Fruit fly (Drosophila melanogaster): ENCODE measurements around the gene Sfp24Ba.
A peak's percentile ranks its signal among the peaks of the same experiment; 100 is the strongest.

The Sfp24Ba gene

dm6 chr2L:3648173-3648972, 20.0 kb downstream of the Sfp24Ba start (continued):
- TF ChIP-seq salm (tag; optimal IDR thresholded peaks at IDR 0.05) (no peak), gsb-n (tag; optimal IDR thresholded peaks at IDR 0.05) (no peak), CG17385 (GFP tag; optimal IDR thresholded peaks at IDR 0.05) (peak; percentile 21), CG9817 (tag; optimal IDR thresholded peaks at IDR 0.05) (no peak), CG4328 (GFP tag; optimal IDR thresholded peaks at IDR 0.05) (no peak), CG17186 (GFP tag; optimal IDR thresholded peaks at IDR 0.05) (no peak), cad (GFP tag; optimal IDR thresholded peaks at IDR 0.05) (no peak), CG1024 (GFP tag; IDR thresholded peaks at IDR 0.05) (no peak), oc (tag; optimal IDR thresholded peaks at IDR 0.05) (no peak), knrl (GFP tag; IDR thresholded peaks at IDR 0.05; ENCODE audit: partially characterized antibody) (peak; percentile 23; the same call in 1 of the 3 replicates), nom (GFP tag; optimal IDR thresholded peaks at IDR 0.05) (no peak), Gug (GFP tag; IDR thresholded peaks at IDR 0.05) (no peak), dan (GFP tag; IDR thresholded peaks at IDR 0.05) (no peak), CG2129 (GFP tag; IDR thresholded peaks at IDR 0.05; ENCODE audit: partially characterized antibody) (no peak), crc (GFP tag; optimal IDR thresholded peaks at IDR 0.05) (no peak), CG11085 (GFP tag; IDR thresholded peaks at IDR 0.05) (no peak), cg (GFP tag; optimal IDR thresholded peaks at IDR 0.05) (no peak), B-H1 (GFP tag; IDR thresholded peaks at IDR 0.05) (no peak), Elba2 (GFP tag; optimal IDR thresholded peaks at IDR 0.05) (no peak), br (optimal IDR thresholded peaks at IDR 0.05) (no peak), Oli (tag; optimal IDR thresholded peaks at IDR 0.05) (no peak), CG10321 (GFP tag; IDR thresholded peaks at IDR 0.05) (no peak), Sry-β (GFP tag; optimal IDR thresholded peaks at IDR 0.05) (no peak), Trl (optimal IDR thresholded peaks at IDR 0.05) (peak; percentile 21 to 41), Trl (GFP tag; optimal IDR thresholded peaks at IDR 0.05) (no peak), her (GFP tag; optimal IDR thresholded peaks at IDR 0.05) (no peak), ewg (GFP tag; optimal IDR thresholded peaks at IDR 0.05) (no peak), seq (GFP tag; IDR thresholded peaks at IDR 0.05) (no peak), CG42726 (GFP tag; IDR thresholded peaks at IDR 0.05; ENCODE audit: partially characterized antibody) (no peak), tup (GFP tag; optimal IDR thresholded peaks at IDR 0.05) (no peak), hb (GFP tag; IDR thresholded peaks at IDR 0.05; ENCODE audit: partially characterized antibody) (no peak), CG8924 (tag; optimal IDR thresholded peaks at IDR 0.05) (no peak), en (GFP tag; optimal IDR thresholded peaks at IDR 0.05) (no peak), fu2 (GFP tag; optimal IDR thresholded peaks at IDR 0.05) (no peak), CG10267 (tag; optimal IDR thresholded peaks at IDR 0.05) (no peak), CG3163 (GFP tag; optimal IDR thresholded peaks at IDR 0.05) (peak; percentile 89), CG1529 (GFP tag; optimal IDR thresholded peaks at IDR 0.05) (no peak), CG4707 (GFP tag; optimal IDR thresholded peaks at IDR 0.05) (no peak), Taf1 (GFP tag; IDR thresholded peaks at IDR 0.05) (no peak), ap (GFP tag; IDR thresholded peaks at IDR 0.05) (no peak), HLH54F (GFP tag; optimal IDR thresholded peaks at IDR 0.05) (no peak), eyg (GFP tag; optimal IDR thresholded peaks at IDR 0.05) (no peak), bbx (GFP tag; IDR thresholded peaks at IDR 0.05; ENCODE audit: partially characterized antibody) (peak; percentile 38; the same call in 1 of the 2 replicates), CG12391 (tag; optimal IDR thresholded peaks at IDR 0.05) (peak; percentile 51), CG14667 (GFP tag; IDR thresholded peaks at IDR 0.05) (no peak), CG6813 (GFP tag; optimal IDR thresholded peaks at IDR 0.05) (no peak), tio (GFP tag; optimal IDR thresholded peaks at IDR 0.05) (no peak), ken (GFP tag; IDR thresholded peaks at IDR 0.05) (no peak), lbe (GFP tag; optimal IDR thresholded peaks at IDR 0.05) (no peak), dmrt99B (tag; optimal IDR thresholded peaks at IDR 0.05) (no peak)
